Worm (Caenorhabditis elegans) whole organism, L4/young adult: ENCODE results near the gene srt-7.

Experiments
- W03F9.2 ChIP-seq: fragments of 150-350 bp; optimal IDR thresholded peaks from 2 replicates; lab custom pipeline; 2014; ENCODE audit warnings: missing biosample characterization, missing genetic modification characterization
- dao-5 ChIP-seq: sonication (generic microtip); optimal IDR thresholded peaks from 2 replicates; lab custom pipeline; 2016; ENCODE audit warnings: missing genotype, missing genetic modification characterization, moderate library complexity, missing compliant biosample characterization
- him-1 ChIP-seq: sonication (generic microtip); optimal IDR thresholded peaks from 2 replicates; lab custom pipeline; 2016; ENCODE audit warnings: missing genotype, missing genetic modification reagents, missing genetic modification characterization, missing compliant biosample characterization

DNA sequence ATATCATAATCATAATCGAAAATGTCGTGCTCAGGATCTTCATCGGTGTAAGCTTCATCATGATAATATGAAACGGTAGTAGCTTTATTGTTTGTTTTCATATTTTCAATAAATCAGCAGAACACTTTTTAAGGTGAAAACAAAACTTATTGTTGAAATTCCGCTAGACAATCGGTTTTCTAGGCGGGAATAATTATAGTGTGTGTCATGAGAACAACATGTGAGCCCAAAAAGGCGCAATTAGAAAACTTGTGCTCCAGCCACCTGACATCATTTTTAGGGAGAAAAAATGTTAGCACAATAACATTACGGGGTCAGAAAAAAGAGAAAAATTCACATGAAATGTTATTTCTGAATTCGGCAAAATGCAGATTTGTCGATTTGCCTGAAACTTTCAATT lies 47.3 kb upstream of the srt-7 start, which contains the start of gene srw-8:
- TF ChIP-seq dao-5 (tag; lab: Kevin White, UChicago) (no peak), W03F9.2 (tag; lab: Kevin White, UChicago) (no peak), him-1 (tag; lab: Kevin White, UChicago) (no peak)
